Worm (Caenorhabditis elegans) whole organism, L2 larva: ENCODE results near the gene str-4.

Source experiments
- C34F6.9 ChIP-seq: fragments of 150-350 bp; optimal IDR thresholded peaks from 2 replicates; lab custom pipeline; 2014; ENCODE audit warnings: missing biosample characterization, missing genetic modification characterization
- F13H6.1 ChIP-seq: sonication (generic microtip); optimal IDR thresholded peaks from 2 replicates; lab custom pipeline; 2016; ENCODE audit warnings: missing genetic modification characterization, missing compliant biosample characterization
- R02D3.7 ChIP-seq: fragments of 150-350 bp; optimal IDR thresholded peaks from 2 replicates; lab custom pipeline; 2014; ENCODE audit warnings: missing biosample characterization, missing genetic modification characterization
- Y55F3AM.14 ChIP-seq: fragments of 200-800 bp; sonication (Bioruptor generic); optimal IDR thresholded peaks from 2 replicates; lab custom pipeline; 2018; ENCODE audit warnings: mild to moderate bottlenecking, missing genetic modification characterization, missing compliant biosample characterization
- ZK546.5 ChIP-seq: sonication (generic microtip); optimal IDR thresholded peaks from 2 replicates; lab custom pipeline; 2017; ENCODE audit warnings: missing biosample characterization, missing genetic modification characterization
- alr-1 ChIP-seq: fragments of 150-350 bp; optimal IDR thresholded peaks from 2 replicates; lab custom pipeline; 2014; ENCODE audit warnings: missing biosample characterization, missing genetic modification characterization
- aly-2 ChIP-seq: fragments of 150-350 bp; optimal IDR thresholded peaks from 2 replicates; lab custom pipeline; 2014; ENCODE audit warnings: missing biosample characterization, missing genetic modification characterization
- ama-1 ChIP-seq: fragments of 150-350 bp; optimal IDR thresholded peaks from 2 replicates; lab custom pipeline; 2018; ENCODE audit warnings: inconsistent platforms
- blmp-1 ChIP-seq: sonication (generic microtip); optimal IDR thresholded peaks from 2 replicates; lab custom pipeline; 2017; ENCODE audit warnings: missing genetic modification characterization, mild to moderate bottlenecking, missing compliant biosample characterization, antibody characterized with exemption, moderate library complexity; ENCODE audit not compliant: insufficient read depth
- ceh-16 ChIP-seq: fragments of 150-350 bp; optimal IDR thresholded peaks from 2 replicates; lab custom pipeline; 2014; ENCODE audit warnings: missing biosample characterization, missing genetic modification characterization
- ceh-82 ChIP-seq: fragments of 150-350 bp; optimal IDR thresholded peaks from 2 replicates; lab custom pipeline; 2014; ENCODE audit warnings: missing biosample characterization, missing genetic modification characterization
- crh-2 ChIP-seq: sonication (generic microtip); optimal IDR thresholded peaks from 2 replicates; lab custom pipeline; 2017; ENCODE audit warnings: missing biosample characterization, missing genetic modification characterization
- dmd-4 ChIP-seq: sonication (generic microtip); optimal IDR thresholded peaks from 2 replicates; lab custom pipeline; 2017; ENCODE audit warnings: missing biosample characterization, missing genetic modification characterization
- egl-27 ChIP-seq: sonication (generic microtip); optimal IDR thresholded peaks from 3 replicates; lab custom pipeline; 2017; ENCODE audit warnings: missing biosample characterization, missing genetic modification reagents, missing genetic modification characterization
- elt-3 ChIP-seq: sonication (generic microtip); optimal IDR thresholded peaks from 2 replicates; lab custom pipeline; 2017; ENCODE audit warnings: missing biosample characterization, missing genetic modification characterization
- fos-1 ChIP-seq: fragments of 150-350 bp; optimal IDR thresholded peaks from 2 replicates; lab custom pipeline; 2014; ENCODE audit warnings: missing biosample characterization, missing genetic modification characterization
- gmeb-1 ChIP-seq: fragments of 150-350 bp; optimal IDR thresholded peaks from 2 replicates; lab custom pipeline; 2014; ENCODE audit warnings: missing biosample characterization, missing genetic modification characterization
- lin-11 ChIP-seq: fragments of 150-350 bp; sonication (generic microtip); optimal IDR thresholded peaks from 2 replicates; lab custom pipeline; 2014; ENCODE audit warnings: missing biosample characterization, missing genetic modification characterization, inconsistent platforms, mixed read lengths
- lin-13 ChIP-seq: fragments of 150-350 bp; optimal IDR thresholded peaks from 2 replicates; lab custom pipeline; 2014; ENCODE audit warnings: missing biosample characterization, missing genetic modification reagents, missing genetic modification characterization
- lsy-2 ChIP-seq, 2 experiments: fragments of 150-350 bp in 1 of 2; sonication (generic microtip) in 1 of 2; optimal IDR thresholded peaks; 2 replicates each; lab custom pipeline; 2014 to 2017; ENCODE audit warnings: missing biosample characterization in 2 of 2, missing genetic modification characterization in 2 of 2
- mab-5 ChIP-seq: fragments of 150-350 bp; optimal IDR thresholded peaks from 2 replicates; lab custom pipeline; 2014; ENCODE audit warnings: missing biosample characterization, missing genetic modification characterization
- mdl-1 ChIP-seq, 2 experiments: fragments of 150-350 bp in 1 of 2; sonication (generic microtip) in 1 of 2; optimal IDR thresholded peaks; 2 replicates each; lab custom pipeline; 2017; ENCODE audit warnings: missing biosample characterization in 2 of 2, missing genetic modification characterization in 2 of 2
- nhr-10 ChIP-seq: sonication (generic microtip); optimal IDR thresholded peaks from 2 replicates; lab custom pipeline; 2017; ENCODE audit warnings: missing biosample characterization, missing genetic modification characterization
- nhr-11 ChIP-seq: fragments of 150-350 bp; optimal IDR thresholded peaks from 2 replicates; lab custom pipeline; 2014; ENCODE audit warnings: missing biosample characterization, missing genetic modification characterization
- nhr-12 ChIP-seq: fragments of 150-350 bp; optimal IDR thresholded peaks from 2 replicates; lab custom pipeline; 2014; ENCODE audit warnings: missing biosample characterization, missing genetic modification characterization
- nhr-129 ChIP-seq: fragments of 150-350 bp; optimal IDR thresholded peaks from 2 replicates; lab custom pipeline; 2014; ENCODE audit warnings: missing biosample characterization, missing genetic modification characterization
- nhr-21 ChIP-seq: fragments of 150-350 bp; optimal IDR thresholded peaks from 2 replicates; lab custom pipeline; 2014; ENCODE audit warnings: missing biosample characterization, missing genetic modification characterization
- nhr-23 ChIP-seq: fragments of 150-350 bp; optimal IDR thresholded peaks from 2 replicates; lab custom pipeline; 2014; ENCODE audit warnings: missing biosample characterization, missing genetic modification reagents, missing genetic modification characterization
- nhr-237 ChIP-seq: fragments of 150-350 bp; optimal IDR thresholded peaks from 2 replicates; lab custom pipeline; 2014; ENCODE audit warnings: missing biosample characterization, missing genetic modification characterization
- nhr-25 ChIP-seq: fragments of 150-350 bp; sonication (generic microtip); optimal IDR thresholded peaks from 3 replicates; lab custom pipeline; 2014; ENCODE audit warnings: missing biosample characterization, missing genetic modification characterization
- nhr-6 ChIP-seq: fragments of 150-350 bp; optimal IDR thresholded peaks from 2 replicates; lab custom pipeline; 2014; ENCODE audit warnings: missing biosample characterization, missing genetic modification characterization
- nhr-77 ChIP-seq: fragments of 150-350 bp; optimal IDR thresholded peaks from 2 replicates; lab custom pipeline; 2014; ENCODE audit warnings: missing biosample characterization, missing genetic modification characterization
- peb-1 ChIP-seq: fragments of 150-350 bp; optimal IDR thresholded peaks from 2 replicates; lab custom pipeline; 2014; ENCODE audit warnings: missing biosample characterization, missing genetic modification characterization
- sem-4 ChIP-seq: fragments of 150-350 bp; optimal IDR thresholded peaks from 2 replicates; lab custom pipeline; 2014; ENCODE audit warnings: missing biosample characterization, missing genetic modification reagents, missing genetic modification characterization
- skn-1 ChIP-seq: sonication (generic microtip); optimal IDR thresholded peaks from 2 replicates; lab custom pipeline; 2017; ENCODE audit warnings: missing biosample characterization, missing genetic modification characterization
- sma-3 ChIP-seq: sonication (generic microtip); optimal IDR thresholded peaks from 2 replicates; lab custom pipeline; 2016; ENCODE audit warnings: missing genetic modification reagents, missing genetic modification characterization, missing compliant biosample characterization
- sma-9 ChIP-seq, 2 experiments: fragments of 150-350 bp in 1 of 2; sonication (generic microtip) in 1 of 2; optimal IDR thresholded peaks; 2 replicates each; lab custom pipeline; 2014 to 2016; ENCODE audit warnings: missing genetic modification characterization in 2 of 2, mild to moderate bottlenecking in 1 of 2, missing biosample characterization in 1 of 2, missing compliant biosample characterization in 1 of 2, missing genetic modification reagents in 1 of 2, moderate library complexity in 1 of 2
- snpc-4 ChIP-seq: fragments of 150-350 bp; optimal IDR thresholded peaks from 2 replicates; lab custom pipeline; 2014; ENCODE audit warnings: missing biosample characterization, missing genetic modification characterization
- unc-39 ChIP-seq: fragments of 150-350 bp; optimal IDR thresholded peaks from 2 replicates; lab custom pipeline; 2014; ENCODE audit warnings: missing biosample characterization, missing genetic modification characterization
- unc-55 ChIP-seq: fragments of 150-350 bp; sonication (generic microtip); optimal IDR thresholded peaks from 3 replicates; lab custom pipeline; 2014; ENCODE audit warnings: missing biosample characterization, missing genetic modification reagents, missing genetic modification characterization
- unc-62 ChIP-seq: fragments of 150-350 bp; optimal IDR thresholded peaks from 2 replicates; lab custom pipeline; 2014; ENCODE audit warnings: missing biosample characterization, missing genetic modification reagents, missing genetic modification characterization
- zag-1 ChIP-seq: fragments of 150-350 bp; optimal IDR thresholded peaks from 2 replicates; lab custom pipeline; 2014; ENCODE audit warnings: missing biosample characterization, missing genetic modification characterization
- ztf-1 ChIP-seq: fragments of 200-800 bp; sonication (Bioruptor generic); conservative IDR thresholded peaks from 2 replicates; pipeline ENCODE4 v1.3.6; 2022; ENCODE audit warnings: missing genetic modification characterization, missing compliant biosample characterization
- ztf-11 ChIP-seq: sonication (generic microtip); optimal IDR thresholded peaks from 2 replicates; lab custom pipeline; 2017; ENCODE audit warnings: missing biosample characterization, missing genetic modification characterization
- ztf-4 ChIP-seq: fragments of 150-350 bp; optimal IDR thresholded peaks from 2 replicates; lab custom pipeline; 2014; ENCODE audit warnings: missing biosample characterization, missing genetic modification characterization

Gene str-4

DNA sequence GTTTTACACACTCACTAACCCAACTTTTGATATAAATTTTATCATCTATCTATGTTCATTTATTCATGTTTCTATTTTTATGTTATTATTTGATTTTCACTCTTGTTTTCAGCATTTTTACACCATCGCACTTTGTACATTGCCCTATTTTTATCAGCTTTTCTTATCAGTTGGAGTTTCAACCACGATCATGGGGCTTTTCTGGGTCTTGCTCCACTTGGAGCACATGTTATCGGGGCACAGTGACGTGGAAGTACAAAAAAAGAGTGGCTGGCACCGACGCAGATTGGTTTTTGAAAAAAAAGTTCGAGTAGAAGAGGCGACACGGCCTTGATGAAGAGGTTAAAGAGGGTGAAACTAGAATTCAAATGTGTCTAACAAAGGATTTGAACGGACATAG lies 37.6 kb upstream of the str-4 start:
- TF ChIP-seq crh-2: peak; percentile 85
- TF ChIP-seq alr-1 (tag; lab: Kevin White, UChicago): no peak
- TF ChIP-seq sma-9 (GFP tag; optimal IDR thresholded peaks at IDR 0.05; lab: Kevin White, UChicago): peak; percentile 51
- TF ChIP-seq sma-9 (tag; optimal IDR thresholded peaks at IDR 0.05; lab: Kevin White, UChicago): no peak
- TF ChIP-seq F13H6.1 (tag; lab: Kevin White, UChicago): peak; percentile 25
- peak; percentile 55 for TF ChIP-seq fos-1
- peak; percentile 27 for TF ChIP-seq gmeb-1 (tag; lab: Kevin White, UChicago)
- no peak for TF ChIP-seq sem-4 (tag; lab: Kevin White, UChicago)

DNA sequence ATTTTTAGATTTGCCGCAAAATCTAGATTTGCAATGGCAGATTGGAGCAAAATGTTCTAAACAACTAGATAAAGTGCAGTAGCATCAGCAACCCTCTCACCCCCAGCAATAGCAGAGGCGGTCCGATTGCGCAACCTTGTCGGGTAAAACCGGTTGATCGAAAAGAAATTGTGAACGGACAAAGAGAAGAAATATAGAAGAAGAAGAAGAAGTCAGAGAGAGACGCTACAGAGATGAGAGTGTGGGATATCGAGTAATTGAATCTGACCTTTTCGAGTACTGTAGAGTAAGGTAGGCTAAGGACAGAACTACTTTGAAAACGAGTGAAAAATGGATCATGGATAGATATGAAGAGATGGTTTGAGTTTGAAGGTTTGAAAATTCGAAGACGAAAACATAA lies 36.3 kb upstream of the str-4 start:
- TF ChIP-seq dmd-4 (no peak), nhr-77 (tag; lab: Kevin White, UChicago) (no peak), nhr-129 (peak; percentile 13), fos-1 (peak; percentile 24), elt-3 (tag; lab: Kevin White, UChicago) (no peak), nhr-11 (tag; lab: Kevin White, UChicago) (no peak), ZK546.5 (tag; lab: Kevin White, UChicago) (no peak), F13H6.1 (tag; lab: Kevin White, UChicago) (peak; percentile 62), alr-1 (tag; lab: Kevin White, UChicago) (no peak), unc-55 (no peak), ama-1 (no peak), mdl-1 (tag; optimal IDR thresholded peaks at IDR 0.05; lab: Kevin White, UChicago) (no peak), sma-9 (GFP tag; optimal IDR thresholded peaks at IDR 0.05; lab: Kevin White, UChicago) (peak; percentile 43), sma-9 (tag; optimal IDR thresholded peaks at IDR 0.05; lab: Kevin White, UChicago) (no peak), ceh-16 (peak; percentile 68), ztf-1 (GFP tag; lab: Robert Waterston, UW) (no peak), lin-13 (GFP tag; lab: Kevin White, UChicago) (peak; percentile 7), nhr-237 (tag; lab: Kevin White, UChicago) (no peak), egl-27 (tag; lab: Kevin White, UChicago) (peak; percentile 59), nhr-25 (peak; percentile 79), crh-2 (no peak), lsy-2 (tag; optimal IDR thresholded peaks at IDR 0.05; lab: Kevin White, UChicago) (peak in 1 of 2 experiments; percentile 15), sma-3 (GFP tag; lab: Kevin White, UChicago) (peak; percentile 17), blmp-1 (tag; lab: Kevin White, UChicago) (peak; percentile 22), lin-11 (no peak), R02D3.7 (no peak), nhr-10 (tag; lab: Kevin White, UChicago) (no peak), Y55F3AM.14 (GFP tag; lab: Kevin White, UChicago) (no peak)

DNA sequence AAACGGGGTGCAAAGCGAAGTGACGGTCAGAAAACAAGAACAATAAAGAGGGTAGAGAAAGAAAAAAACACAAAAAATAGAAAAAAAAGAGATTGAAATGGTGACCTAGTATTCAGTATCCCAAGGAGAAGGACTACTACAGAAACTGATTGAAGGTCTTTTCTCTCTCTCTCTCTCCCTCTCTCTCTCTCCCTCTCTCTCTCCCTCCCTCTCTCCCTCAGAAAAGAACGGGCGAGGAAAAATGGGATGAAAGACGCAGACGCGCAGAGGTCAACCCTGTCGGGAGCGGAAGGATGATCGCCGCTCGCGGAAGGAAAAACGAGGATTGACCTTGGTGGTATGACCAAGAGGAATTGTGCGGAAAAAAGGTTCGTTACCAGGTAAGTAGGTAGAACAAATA lies 35.0 kb upstream of the str-4 start:
- no peak for TF ChIP-seq aly-2 (tag; lab: Kevin White, UChicago)
- no peak for TF ChIP-seq nhr-237 (tag; lab: Kevin White, UChicago)
- TF ChIP-seq egl-27 (tag; lab: Kevin White, UChicago): peak; percentile 62
- no peak for TF ChIP-seq unc-62 (GFP tag; lab: Kevin White, UChicago)
- TF ChIP-seq blmp-1 (tag; lab: Kevin White, UChicago): peak; percentile 15
- TF ChIP-seq sma-9 (GFP tag; optimal IDR thresholded peaks at IDR 0.05; lab: Kevin White, UChicago): peak; percentile 62
- no peak for TF ChIP-seq sma-9 (tag; optimal IDR thresholded peaks at IDR 0.05; lab: Kevin White, UChicago)
- no peak for TF ChIP-seq unc-39
- peak; percentile 22 for TF ChIP-seq lin-13 (GFP tag; lab: Kevin White, UChicago)
- TF ChIP-seq lin-11: no peak
- TF ChIP-seq dmd-4: no peak
- no peak for TF ChIP-seq nhr-77 (tag; lab: Kevin White, UChicago)
- TF ChIP-seq zag-1: no peak
- no peak for TF ChIP-seq R02D3.7
- no peak for TF ChIP-seq ztf-4
- TF ChIP-seq nhr-11 (tag; lab: Kevin White, UChicago): no peak
- no peak for TF ChIP-seq skn-1 (tag; lab: Kevin White, UChicago)
- peak; percentile 52 for TF ChIP-seq nhr-21 (tag; lab: Kevin White, UChicago)
- no peak for TF ChIP-seq ceh-82 (tag; lab: Kevin White, UChicago)
- peak; percentile 58 for TF ChIP-seq crh-2
- no peak for TF ChIP-seq peb-1 (tag; lab: Kevin White, UChicago)
- TF ChIP-seq nhr-12: no peak
- peak; percentile 30 for TF ChIP-seq F13H6.1 (tag; lab: Kevin White, UChicago)
- TF ChIP-seq ZK546.5 (tag; lab: Kevin White, UChicago): no peak
- peak; percentile 37 for TF ChIP-seq fos-1
- TF ChIP-seq snpc-4 (tag; lab: Kevin White, UChicago): no peak
- TF ChIP-seq gmeb-1 (tag; lab: Kevin White, UChicago): no peak
- TF ChIP-seq elt-3 (tag; lab: Kevin White, UChicago): no peak
- TF ChIP-seq sma-3 (GFP tag; lab: Kevin White, UChicago): peak; percentile 50
- TF ChIP-seq C34F6.9 (tag; lab: Kevin White, UChicago): no peak
- no peak for TF ChIP-seq mab-5 (tag; lab: Kevin White, UChicago)
- peak in 1 of 2 experiments; percentile 3 for TF ChIP-seq lsy-2 (tag; optimal IDR thresholded peaks at IDR 0.05; lab: Kevin White, UChicago)
- no peak for TF ChIP-seq unc-55
- no peak for TF ChIP-seq nhr-10 (tag; lab: Kevin White, UChicago)
- peak; percentile 13 for TF ChIP-seq nhr-129
- TF ChIP-seq nhr-6 (tag; lab: Kevin White, UChicago): no peak
- peak; percentile 70 for TF ChIP-seq ceh-16
- TF ChIP-seq mdl-1 (tag; optimal IDR thresholded peaks at IDR 0.05; lab: Kevin White, UChicago): no peak
- TF ChIP-seq sem-4 (tag; lab: Kevin White, UChicago): peak; percentile 45
- no peak for TF ChIP-seq alr-1 (tag; lab: Kevin White, UChicago)
- TF ChIP-seq nhr-23 (tag; lab: Kevin White, UChicago): no peak
- TF ChIP-seq ama-1: no peak
- TF ChIP-seq ztf-11: no peak
